Fruit fly (Drosophila melanogaster): Measurements from ENCODE around the gene CG10903.

Gene CG10903

dm6 chr3R:8029496-8030013 is 656 bp upstream of the CG10903 start, which contains the start of gene ImpE3 (continued):
- TF ChIP-seq CG8119 (GFP tag; IDR thresholded peaks at IDR 0.05) (peak; percentile 41; the same call in 2 of the 3 replicates), Ets21C (GFP tag; optimal IDR thresholded peaks at IDR 0.05) (peak; percentile 44), Eip75B (GFP tag; optimal IDR thresholded peaks at IDR 0.05) (peak; percentile 50), CG34406 (GFP tag; optimal IDR thresholded peaks at IDR 0.05) (peak; percentile 65), CG32006 (GFP tag; optimal IDR thresholded peaks at IDR 0.05) (peak; percentile 70), CG6808 (GFP tag; optimal IDR thresholded peaks at IDR 0.05) (peak; percentile 37), CG6854 (GFP tag; optimal IDR thresholded peaks at IDR 0.05) (peak; percentile 31), Hr38 (GFP tag; optimal IDR thresholded peaks at IDR 0.05) (no peak), CG11902 (GFP tag; optimal IDR thresholded peaks at IDR 0.05) (no peak), CG15336 (GFP tag; IDR thresholded peaks at IDR 0.05) (no peak), salr (GFP tag; optimal IDR thresholded peaks at IDR 0.05) (no peak), acj6 (GFP tag; optimal IDR thresholded peaks at IDR 0.05) (peak; percentile 53), fkh (GFP tag; optimal IDR thresholded peaks at IDR 0.05) (no peak)

- TF ChIP-seq dac (GFP tag; optimal IDR thresholded peaks at IDR 0.05) = no peak
- TF ChIP-seq CG11762 (GFP tag; optimal IDR thresholded peaks at IDR 0.05; ENCODE audit: insufficient read depth) = no peak
- TF ChIP-seq CG16779 (tag; optimal IDR thresholded peaks at IDR 0.05) = no peak
- peak; percentile 28 for TF ChIP-seq lz (GFP tag; optimal IDR thresholded peaks at IDR 0.05)
- no peak for TF ChIP-seq Hr39 (GFP tag; optimal IDR thresholded peaks at IDR 0.05)
- no peak for TF ChIP-seq CG4318 (GFP tag; optimal IDR thresholded peaks at IDR 0.05)
- peak; percentile 9; the same call in 1 of the 2 replicates for TF ChIP-seq Gug (GFP tag; IDR thresholded peaks at IDR 0.05)
- no peak for TF ChIP-seq CG7368 (GFP tag; optimal IDR thresholded peaks at IDR 0.05)
- TF ChIP-seq Lpt (GFP tag; optimal IDR thresholded peaks at IDR 0.05) = no peak
- no peak for TF ChIP-seq salr (GFP tag; optimal IDR thresholded peaks at IDR 0.05)
- peak; percentile 43 for TF ChIP-seq topi (GFP tag; optimal IDR thresholded peaks at IDR 0.05)
- peak; percentile 9 to 33 for TF ChIP-seq ss (GFP tag; optimal IDR thresholded peaks at IDR 0.05)
- TF ChIP-seq CG34406 (GFP tag; optimal IDR thresholded peaks at IDR 0.05) = no peak
- peak; percentile 6 for TF ChIP-seq OdsH (GFP tag; optimal IDR thresholded peaks at IDR 0.05)
- TF ChIP-seq Ets96B (tag; optimal IDR thresholded peaks at IDR 0.05) = peak; percentile 37
- TF ChIP-seq Hr4 (GFP tag; optimal IDR thresholded peaks at IDR 0.05) = peak; percentile 45
- TF ChIP-seq CG10669 (GFP tag; optimal IDR thresholded peaks at IDR 0.05) = peak; percentile 5
- peak; percentile 26 for TF ChIP-seq achi (GFP tag; optimal IDR thresholded peaks at IDR 0.05)
- peak; percentile 43 for TF ChIP-seq esn (GFP tag; optimal IDR thresholded peaks at IDR 0.05)
- TF ChIP-seq acj6 (GFP tag; optimal IDR thresholded peaks at IDR 0.05) = no peak
- TF ChIP-seq CG31627 (GFP tag; optimal IDR thresholded peaks at IDR 0.05) = peak; percentile 8
- no peak for TF ChIP-seq Hr38 (GFP tag; optimal IDR thresholded peaks at IDR 0.05)
- TF ChIP-seq vri (GFP tag; optimal IDR thresholded peaks at IDR 0.05) = peak; percentile 58
- TF ChIP-seq CG11902 (GFP tag; optimal IDR thresholded peaks at IDR 0.05) = no peak
- no peak for TF ChIP-seq fd59A (GFP tag; optimal IDR thresholded peaks at IDR 0.05)
- TF ChIP-seq Met (GFP tag; optimal IDR thresholded peaks at IDR 0.05) = peak; percentile 11
- TF ChIP-seq CG11294 (GFP tag; IDR thresholded peaks at IDR 0.05) = no peak
- TF ChIP-seq CG9139 (GFP tag; optimal IDR thresholded peaks at IDR 0.05) = no peak
- no peak for TF ChIP-seq CG8319 (GFP tag; optimal IDR thresholded peaks at IDR 0.05)
- peak; percentile 37 for TF ChIP-seq CG3919 (GFP tag; optimal IDR thresholded peaks at IDR 0.05)
- peak; percentile 36 for TF ChIP-seq Eip75B (GFP tag; optimal IDR thresholded peaks at IDR 0.05)
- peak; percentile 83 for TF ChIP-seq Eip78C (GFP tag)
- no peak for TF ChIP-seq CG6808 (GFP tag; optimal IDR thresholded peaks at IDR 0.05)
- no peak for TF ChIP-seq CG6792 (GFP tag; optimal IDR thresholded peaks at IDR 0.05)
- TF ChIP-seq Sox15 (GFP tag; optimal IDR thresholded peaks at IDR 0.05) = no peak
- peak; percentile 42 for TF ChIP-seq pdm3 (GFP tag; optimal IDR thresholded peaks at IDR 0.05)
- no peak for TF ChIP-seq CG8632 (GFP tag; optimal IDR thresholded peaks at IDR 0.05)
- no peak for TF ChIP-seq CG15336 (GFP tag; IDR thresholded peaks at IDR 0.05)
- no peak for TF ChIP-seq CG1621 (tag; optimal IDR thresholded peaks at IDR 0.05)
- peak; percentile 64 for TF ChIP-seq eg (GFP tag; IDR thresholded peaks at IDR 0.05)
- peak; percentile 98 for TF ChIP-seq svp (GFP tag)
- TF ChIP-seq Blimp-1 (GFP tag; optimal IDR thresholded peaks at IDR 0.05) = no peak
- peak; percentile 46 for TF ChIP-seq CG3032 (tag; optimal IDR thresholded peaks at IDR 0.05)
Measured at dm6 chr3R:8032923-8033478, 2.8 kb downstream of the CG10903 start, which contains the start of the genes CG11035 and unc-45. CG11035 (minus strand) TSS chr3R:8033009. unc-45 (plus strand) TSS chr3R:8033301.
